Fruit fly (Drosophila melanogaster): ENCODE data around the gene Myo81F.

Myo81F gene

dm6 chr3R:566699-567098 lies at the start of gene Myo81F:
Gene Myo81F (plus strand): TSS chr3R:567076.
- TF ChIP-seq ttk (optimal IDR thresholded peaks at IDR 0.05) (no peak), Sin3A (optimal IDR thresholded peaks at IDR 0.05) (no peak), insv (optimal IDR thresholded peaks at IDR 0.05) (no peak), h (optimal IDR thresholded peaks at IDR 0.05) (no peak), psq (optimal IDR thresholded peaks at IDR 0.05) (no peak), Myc (optimal IDR thresholded peaks at IDR 0.05) (no peak)

dm6 chr3R:1212579-1212978 lies 645.7 kb downstream of the Myo81F start:
- TF ChIP-seq psq (optimal IDR thresholded peaks at IDR 0.05) = no peak
- no peak for TF ChIP-seq ttk (optimal IDR thresholded peaks at IDR 0.05)

- no peak for TF ChIP-seq Myc (optimal IDR thresholded peaks at IDR 0.05)
- TF ChIP-seq psq (optimal IDR thresholded peaks at IDR 0.05) = no peak
- no peak for TF ChIP-seq ttk (optimal IDR thresholded peaks at IDR 0.05)
- no peak for TF ChIP-seq h (optimal IDR thresholded peaks at IDR 0.05)
- TF ChIP-seq Sin3A (optimal IDR thresholded peaks at IDR 0.05) = no peak
- TF ChIP-seq insv (optimal IDR thresholded peaks at IDR 0.05) = no peak
These were observed 888.7 kb downstream of the Myo81F start for dm6 chr3R:1455593-1455992.

DNA sequence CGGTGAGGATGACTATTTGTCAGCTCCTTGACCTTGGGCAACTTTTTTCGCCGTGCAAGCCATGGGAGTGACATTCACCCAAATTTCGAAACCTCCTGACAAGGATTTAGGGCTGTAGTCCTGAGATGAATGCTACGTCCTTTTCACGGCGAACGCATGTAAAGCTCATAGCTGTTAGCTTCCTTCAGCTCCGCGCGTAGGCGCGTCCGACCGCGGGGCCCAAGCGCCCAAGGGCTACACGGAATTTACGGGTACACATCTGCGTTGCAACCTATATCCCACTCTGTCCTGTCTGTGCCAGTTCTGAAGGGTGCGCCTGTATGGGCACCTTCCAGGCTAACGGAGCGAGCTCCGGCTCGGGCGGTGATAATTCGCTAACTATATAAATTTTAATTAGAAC lies 1300.1 kb downstream of the Myo81F start:
- TF ChIP-seq psq (optimal IDR thresholded peaks at IDR 0.05) = no peak
- no peak for TF ChIP-seq insv (optimal IDR thresholded peaks at IDR 0.05)
- TF ChIP-seq Sin3A (optimal IDR thresholded peaks at IDR 0.05) = no peak
- no peak for TF ChIP-seq h (optimal IDR thresholded peaks at IDR 0.05)

dm6 chr3R:2110959-2111358 lies 1544.1 kb downstream of the Myo81F start:
- TF ChIP-seq Myc (optimal IDR thresholded peaks at IDR 0.05) = no peak
- no peak for TF ChIP-seq insv (optimal IDR thresholded peaks at IDR 0.05)
- no peak for TF ChIP-seq h (optimal IDR thresholded peaks at IDR 0.05)
- TF ChIP-seq psq (optimal IDR thresholded peaks at IDR 0.05) = no peak
- TF ChIP-seq Sin3A (optimal IDR thresholded peaks at IDR 0.05) = no peak
- TF ChIP-seq ttk (optimal IDR thresholded peaks at IDR 0.05) = no peak

DNA sequence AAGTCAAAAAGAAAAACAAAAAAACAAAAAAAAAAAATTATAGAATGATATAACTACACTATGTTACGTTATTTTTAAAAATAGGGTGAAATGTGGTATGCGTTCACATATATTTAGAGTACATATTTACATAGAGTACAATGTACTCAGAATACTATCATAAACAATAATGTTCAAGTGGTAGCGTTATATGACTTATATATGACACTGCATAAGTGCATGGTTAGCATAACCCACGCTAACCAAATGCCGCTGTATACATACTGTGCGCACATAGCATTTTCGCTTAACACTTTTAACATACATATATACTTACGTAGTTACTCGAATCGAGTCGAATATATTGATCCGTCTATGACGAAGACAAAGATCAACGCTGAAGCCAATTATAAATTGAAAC lies 1602.9 kb downstream of the Myo81F start:
- no peak for TF ChIP-seq Myc (optimal IDR thresholded peaks at IDR 0.05)
- TF ChIP-seq ttk (optimal IDR thresholded peaks at IDR 0.05) = no peak
- TF ChIP-seq h (optimal IDR thresholded peaks at IDR 0.05) = no peak
- no peak for TF ChIP-seq Sin3A (optimal IDR thresholded peaks at IDR 0.05)
- TF ChIP-seq psq (optimal IDR thresholded peaks at IDR 0.05) = no peak
- no peak for TF ChIP-seq insv (optimal IDR thresholded peaks at IDR 0.05)

dm6 chr3R:2411789-2412188 lies 1844.9 kb downstream of the Myo81F start:
- TF ChIP-seq h (optimal IDR thresholded peaks at IDR 0.05) = no peak
- no peak for TF ChIP-seq insv (optimal IDR thresholded peaks at IDR 0.05)
- TF ChIP-seq Myc (optimal IDR thresholded peaks at IDR 0.05) = no peak
- no peak for TF ChIP-seq Sin3A (optimal IDR thresholded peaks at IDR 0.05)
- TF ChIP-seq ttk (optimal IDR thresholded peaks at IDR 0.05) = no peak
- no peak for TF ChIP-seq psq (optimal IDR thresholded peaks at IDR 0.05)
